Worm (Caenorhabditis elegans) whole organism, young adult: ENCODE measurements around the gene F42C5.9.
A peak's percentile ranks its signal among the peaks of the same experiment; 100 is the strongest.

Experiments
- B0019.2 ChIP-seq: fragments of 200-800 bp; sonication (Bioruptor generic); conservative IDR thresholded peaks from 2 replicates; pipeline ENCODE4 v1.3.6; 2022; ENCODE audit warnings: missing genetic modification reagents, missing genetic modification characterization, missing compliant biosample characterization
- F10E7.11 ChIP-seq: sonication (generic microtip); optimal IDR thresholded peaks from 2 replicates; lab custom pipeline; 2017; ENCODE audit warnings: mild to moderate bottlenecking, missing genetic modification characterization, moderate library complexity, missing compliant biosample characterization
- F33H1.4 ChIP-seq: fragments of 200-800 bp; sonication (Bioruptor generic); IDR thresholded peaks from 2 replicates; pipeline ENCODE4 v1.3.6; 2022; ENCODE audit warnings: missing genetic modification reagents, missing genetic modification characterization, missing compliant biosample characterization
- F49E8.2 ChIP-seq: sonication (generic microtip); optimal IDR thresholded peaks from 3 replicates; lab custom pipeline; 2017; ENCODE audit warnings: missing genetic modification characterization, mild to moderate bottlenecking, missing compliant biosample characterization, antibody characterized with exemption, moderate library complexity; ENCODE audit not compliant: insufficient read depth
- F55B11.4 ChIP-seq: sonication (generic microtip); optimal IDR thresholded peaks from 2 replicates; lab custom pipeline; 2016; ENCODE audit warnings: missing compliant biosample characterization, missing genetic modification characterization, borderline replicate concordance; ENCODE audit not compliant: insufficient read depth
- F57C9.4 ChIP-seq: sonication (generic microtip); optimal IDR thresholded peaks from 2 replicates; lab custom pipeline; 2017; ENCODE audit warnings: mild to moderate bottlenecking, missing genetic modification characterization, missing compliant biosample characterization
- K11D2.4 ChIP-seq: fragments of 200-800 bp; sonication (Bioruptor generic); IDR thresholded peaks from 2 replicates; pipeline ENCODE4 v1.3.6; 2022; ENCODE audit warnings: missing genetic modification reagents, missing genetic modification characterization, missing compliant biosample characterization
- T07F8.4 ChIP-seq: sonication (generic microtip); optimal IDR thresholded peaks from 2 replicates; lab custom pipeline; 2016; ENCODE audit warnings: mild to moderate bottlenecking, missing genetic modification characterization, moderate library complexity, missing compliant biosample characterization
- Y53F4B.3 ChIP-seq: fragments of 200-800 bp; sonication (Bioruptor generic); IDR thresholded peaks from 2 replicates; pipeline ENCODE4 v1.3.6; 2022; ENCODE audit warnings: missing genetic modification reagents, missing genetic modification characterization, missing compliant biosample characterization
- Y67H2A.10 ChIP-seq: fragments of 200-800 bp; sonication (Bioruptor generic); conservative IDR thresholded peaks from 2 replicates; pipeline ENCODE4 v1.3.6; 2022; ENCODE audit warnings: missing genetic modification reagents, missing genetic modification characterization, missing compliant biosample characterization
- Y79H2A.3 ChIP-seq: fragments of 200-800 bp; sonication (Bioruptor generic); conservative IDR thresholded peaks from 2 replicates; pipeline ENCODE4 v1.3.6; 2022; ENCODE audit warnings: missing genetic modification reagents, missing genetic modification characterization, missing compliant biosample characterization
- Y95B8A.8 ChIP-seq: fragments of 200-800 bp; sonication (Bioruptor generic); IDR thresholded peaks from 2 replicates; pipeline ENCODE4 v1.3.6; 2022; ENCODE audit warnings: missing genetic modification reagents, missing genetic modification characterization, missing compliant biosample characterization
- akir-1 ChIP-seq: fragments of 200-800 bp; sonication (Bioruptor generic); optimal IDR thresholded peaks from 2 replicates; lab custom pipeline; 2018; ENCODE audit warnings: mild to moderate bottlenecking, missing genetic modification characterization, moderate library complexity, missing compliant biosample characterization
- ama-1 ChIP-seq, 3 experiments: fragments of 150-350 bp in 1 of 3; sonication (generic microtip) in 2 of 3; optimal IDR thresholded peaks; 2 replicates each; lab custom pipeline; 2014 to 2018; ENCODE audit warnings: missing biosample characterization in 2 of 3, missing genetic modification characterization in 2 of 3, missing genetic modification reagents in 2 of 3
- aptf-3 ChIP-seq: fragments of 200-800 bp; sonication (Bioruptor generic); IDR thresholded peaks from 2 replicates; pipeline ENCODE4 v1.3.6; 2022; ENCODE audit warnings: missing genetic modification characterization, missing compliant biosample characterization
- attf-6 ChIP-seq: fragments of 200-800 bp; sonication (Bioruptor generic); IDR thresholded peaks from 2 replicates; pipeline ENCODE4 v1.3.6; 2022; ENCODE audit warnings: missing genetic modification reagents, missing genetic modification characterization, missing compliant biosample characterization
- ceh-27 ChIP-seq: fragments of 200-800 bp; sonication (Bioruptor generic); optimal IDR thresholded peaks from 2 replicates; lab custom pipeline; 2018; ENCODE audit warnings: mild to moderate bottlenecking, missing genetic modification characterization, moderate library complexity, missing compliant biosample characterization
- ceh-40 ChIP-seq: fragments of 200-800 bp; sonication (Bioruptor generic); IDR thresholded peaks from 2 replicates; pipeline ENCODE4 v1.3.6; 2022; ENCODE audit warnings: missing genetic modification characterization, missing compliant biosample characterization
- ceh-58 ChIP-seq: fragments of 200-800 bp; sonication (Bioruptor generic); IDR thresholded peaks from 2 replicates; pipeline ENCODE4 v1.3.6; 2022; ENCODE audit warnings: missing genetic modification characterization, missing compliant biosample characterization
- chd-7 ChIP-seq: sonication (generic microtip); optimal IDR thresholded peaks from 2 replicates; lab custom pipeline; 2016; ENCODE audit warnings: mild to moderate bottlenecking, missing genetic modification characterization, moderate library complexity, missing compliant biosample characterization
- egl-18 ChIP-seq: fragments of 200-800 bp; sonication (Bioruptor generic); IDR thresholded peaks from 2 replicates; pipeline ENCODE4 v1.3.6; 2022; ENCODE audit warnings: missing genetic modification reagents, missing genetic modification characterization, missing compliant biosample characterization
- egl-44 ChIP-seq: fragments of 200-800 bp; sonication (Bioruptor generic); IDR thresholded peaks from 2 replicates; pipeline ENCODE4 v1.3.6; 2022; ENCODE audit warnings: missing genetic modification reagents, missing genetic modification characterization, missing compliant biosample characterization
- egrh-3 ChIP-seq: fragments of 200-800 bp; sonication (Bioruptor generic); IDR thresholded peaks from 2 replicates; pipeline ENCODE4 v1.3.6; 2022; ENCODE audit warnings: missing genetic modification reagents, missing genetic modification characterization, missing compliant biosample characterization
- fkh-3 ChIP-seq: sonication (generic microtip); optimal IDR thresholded peaks from 2 replicates; lab custom pipeline; 2016; ENCODE audit warnings: mild to moderate bottlenecking, missing genetic modification characterization, missing compliant biosample characterization
- hlh-12 ChIP-seq: sonication (generic microtip); optimal IDR thresholded peaks from 2 replicates; lab custom pipeline; 2016; ENCODE audit warnings: missing genetic modification characterization, missing compliant biosample characterization
- hmg-20 ChIP-seq: fragments of 200-800 bp; sonication (Bioruptor generic); IDR thresholded peaks from 2 replicates; pipeline ENCODE4 v1.3.6; 2022; ENCODE audit warnings: missing genetic modification reagents, missing genetic modification characterization, missing compliant biosample characterization
- hrde-1 ChIP-seq: sonication (generic microtip); optimal IDR thresholded peaks from 2 replicates; lab custom pipeline; 2016; ENCODE audit warnings: missing genetic modification characterization, mild to moderate bottlenecking, missing compliant biosample characterization, moderate library complexity, missing genotype, missing genetic modification reagents, borderline replicate concordance
- hsf-1 ChIP-seq: fragments of 200-800 bp; sonication (Bioruptor generic); IDR thresholded peaks from 2 replicates; pipeline ENCODE4 v1.3.6; 2022; ENCODE audit warnings: missing genetic modification reagents, missing genetic modification characterization, missing compliant biosample characterization
- let-607 ChIP-seq, 2 experiments: fragments of 200-800 bp in 1 of 2; sonication (Bioruptor generic) in 1 of 2; sonication (generic microtip) in 1 of 2; optimal IDR thresholded peaks; 2 replicates each; lab custom pipeline; 2016 to 2018; ENCODE audit warnings: mild to moderate bottlenecking in 2 of 2, missing compliant biosample characterization in 2 of 2, missing genetic modification characterization in 2 of 2, moderate library complexity in 2 of 2, missing genotype in 1 of 2
- lin-35 ChIP-seq, 3 experiments: fragments of 150-350 bp in 2 of 3; sonication (generic microtip) in 1 of 3; optimal IDR thresholded peaks; 2 replicates each; lab custom pipeline; 2014 to 2018; ENCODE audit warnings: missing biosample characterization in 3 of 3, missing genetic modification characterization in 3 of 3, missing genetic modification reagents in 3 of 3
- lin-54 ChIP-seq: fragments of 200-800 bp; sonication (Bioruptor generic); optimal IDR thresholded peaks from 2 replicates; lab custom pipeline; 2018; ENCODE audit warnings: mild to moderate bottlenecking, missing genetic modification characterization, missing compliant biosample characterization
- madf-6 ChIP-seq: fragments of 200-800 bp; sonication (Bioruptor generic); IDR thresholded peaks from 2 replicates; pipeline ENCODE4 v1.3.6; 2022; ENCODE audit warnings: missing genetic modification reagents, missing genetic modification characterization, missing compliant biosample characterization
- mcd-1 ChIP-seq: fragments of 200-800 bp; sonication (Bioruptor generic); IDR thresholded peaks from 2 replicates; pipeline ENCODE4 v1.3.6; 2022; ENCODE audit warnings: missing genetic modification reagents, missing genetic modification characterization, missing compliant biosample characterization
- nfya-2 ChIP-seq: fragments of 200-800 bp; sonication (Bioruptor generic); IDR thresholded peaks from 2 replicates; pipeline ENCODE4 v1.3.6; 2022; ENCODE audit warnings: missing genetic modification reagents, missing genetic modification characterization, missing compliant biosample characterization
- nfyb-1 ChIP-seq: fragments of 200-800 bp; sonication (Bioruptor generic); IDR thresholded peaks from 2 replicates; pipeline ENCODE4 v1.3.6; 2022; ENCODE audit warnings: missing genetic modification reagents, missing genetic modification characterization, missing compliant biosample characterization
- pbrm-1 ChIP-seq: fragments of 200-800 bp; sonication (Bioruptor generic); IDR thresholded peaks from 2 replicates; pipeline ENCODE4 v1.3.6; 2022; ENCODE audit warnings: missing genetic modification reagents, missing genetic modification characterization, missing compliant biosample characterization
- rcor-1 ChIP-seq: fragments of 200-800 bp; sonication (Bioruptor generic); IDR thresholded peaks from 2 replicates; pipeline ENCODE4 v1.3.6; 2022; ENCODE audit warnings: missing genetic modification reagents, missing genetic modification characterization, missing compliant biosample characterization
- repo-1 ChIP-seq: sonication (generic microtip); optimal IDR thresholded peaks from 2 replicates; lab custom pipeline; 2017; ENCODE audit warnings: mild to moderate bottlenecking, missing genetic modification characterization, missing compliant biosample characterization
- snpc-1.1 ChIP-seq: sonication (generic microtip); optimal IDR thresholded peaks from 2 replicates; lab custom pipeline; 2017; ENCODE audit warnings: missing genetic modification characterization, mild to moderate bottlenecking, missing compliant biosample characterization, antibody characterized with exemption, moderate library complexity, missing genotype, missing genetic modification reagents; ENCODE audit not compliant: insufficient read depth
- snpc-3.4 ChIP-seq: sonication (generic microtip); optimal IDR thresholded peaks from 2 replicates; lab custom pipeline; 2017; ENCODE audit warnings: missing genetic modification characterization, mild to moderate bottlenecking, missing compliant biosample characterization, antibody characterized with exemption, moderate library complexity, missing genotype, missing genetic modification reagents
- somi-1 ChIP-seq: fragments of 200-800 bp; sonication (Bioruptor generic); optimal IDR thresholded peaks from 2 replicates; lab custom pipeline; 2018; ENCODE audit warnings: mild to moderate bottlenecking, missing genetic modification characterization, missing compliant biosample characterization
- tbp1 ChIP-seq: fragments of 200-800 bp; sonication (Bioruptor generic); optimal IDR thresholded peaks from 2 replicates; lab custom pipeline; 2018; ENCODE audit warnings: mild to moderate bottlenecking, missing genetic modification characterization, missing compliant biosample characterization
- tbx-9 ChIP-seq: sonication (generic microtip); optimal IDR thresholded peaks from 2 replicates; lab custom pipeline; 2016; ENCODE audit warnings: borderline replicate concordance, missing genetic modification characterization, inconsistent platforms, missing compliant biosample characterization
- unc-130 ChIP-seq: sonication (generic microtip); optimal IDR thresholded peaks from 2 replicates; lab custom pipeline; 2016; ENCODE audit warnings: missing genetic modification reagents, missing genetic modification characterization, missing compliant biosample characterization
- zfh-2 ChIP-seq: fragments of 200-800 bp; sonication (Bioruptor generic); conservative IDR thresholded peaks from 2 replicates; pipeline ENCODE4 v1.3.6; 2022; ENCODE audit warnings: missing genetic modification reagents, missing genetic modification characterization, missing compliant biosample characterization
- ztf-26 ChIP-seq: sonication (generic microtip); optimal IDR thresholded peaks from 2 replicates; lab custom pipeline; 2017; ENCODE audit warnings: missing genetic modification characterization, missing compliant biosample characterization
- ztf-6 ChIP-seq: fragments of 200-800 bp; sonication (Bioruptor generic); IDR thresholded peaks from 2 replicates; pipeline ENCODE4 v1.3.6; 2022; ENCODE audit warnings: missing genetic modification reagents, missing genetic modification characterization, missing compliant biosample characterization

Gene F42C5.9

ce11 chrIV:7319931-7320435 lies 3.1 kb upstream of the F42C5.9 start (continued):
- TF ChIP-seq pbrm-1 (GFP tag; lab: Robert Waterston, UW) (peak; percentile 63; the same call in 1 of the 2 replicates), tbx-9 (tag; lab: Kevin White, UChicago) (no peak), F55B11.4 (tag; lab: Kevin White, UChicago) (no peak), ztf-6 (GFP tag; lab: Robert Waterston, UW) (no peak), ztf-26 (peak; percentile 53), tbp1 (GFP tag; lab: Kevin White, UChicago) (peak; percentile 50), hmg-20 (GFP tag; lab: Robert Waterston, UW) (no peak), somi-1 (GFP tag; lab: Kevin White, UChicago) (peak; percentile 86), ceh-40 (no peak), F33H1.4 (GFP tag; lab: Robert Waterston, UW) (peak; percentile 37; the same call in 1 of the 2 replicates), madf-6 (GFP tag; lab: Robert Waterston, UW) (0 out of 2 replicates have a peak, but pooled peaks have one; percentile 19), aptf-3 (GFP tag; lab: Robert Waterston, UW) (no peak), hlh-12 (no peak), F57C9.4 (tag; lab: Kevin White, UChicago) (no peak), T07F8.4 (tag; lab: Kevin White, UChicago) (no peak), zfh-2 (GFP tag; lab: Robert Waterston, UW) (peak; percentile 99), akir-1 (GFP tag; lab: Kevin White, UChicago) (no peak), mcd-1 (GFP tag; lab: Robert Waterston, UW) (peak; percentile 70), fkh-3 (tag; lab: Kevin White, UChicago) (no peak), lin-35 (GFP tag; optimal IDR thresholded peaks at IDR 0.05; lab: Kevin White, UChicago) (peak in 1 of 3 experiments; percentile 57), nfyb-1 (GFP tag; lab: Robert Waterston, UW) (peak; percentile 80; the same call in 1 of the 2 replicates), rcor-1 (GFP tag; lab: Robert Waterston, UW) (no peak), F49E8.2 (tag; lab: Kevin White, UChicago) (no peak), Y67H2A.10 (no peak), ceh-58 (GFP tag; lab: Robert Waterston, UW) (no peak), B0019.2 (GFP tag; lab: Robert Waterston, UW) (no peak), Y53F4B.3 (GFP tag; lab: Robert Waterston, UW) (no peak), egl-18 (GFP tag; lab: Robert Waterston, UW) (no peak), unc-130 (GFP tag; lab: Kevin White, UChicago) (no peak), egrh-3 (GFP tag; lab: Robert Waterston, UW) (peak; percentile 66), attf-6 (GFP tag; lab: Robert Waterston, UW) (no peak), egl-44 (GFP tag; lab: Robert Waterston, UW) (no peak), nfya-2 (no peak), K11D2.4 (GFP tag; lab: Robert Waterston, UW) (no peak), F10E7.11 (tag; lab: Kevin White, UChicago) (no peak), ceh-27 (GFP tag; lab: Kevin White, UChicago) (peak; percentile 8), chd-7 (tag; lab: Kevin White, UChicago) (peak; percentile 71), snpc-3.4 (no peak)

DNA sequence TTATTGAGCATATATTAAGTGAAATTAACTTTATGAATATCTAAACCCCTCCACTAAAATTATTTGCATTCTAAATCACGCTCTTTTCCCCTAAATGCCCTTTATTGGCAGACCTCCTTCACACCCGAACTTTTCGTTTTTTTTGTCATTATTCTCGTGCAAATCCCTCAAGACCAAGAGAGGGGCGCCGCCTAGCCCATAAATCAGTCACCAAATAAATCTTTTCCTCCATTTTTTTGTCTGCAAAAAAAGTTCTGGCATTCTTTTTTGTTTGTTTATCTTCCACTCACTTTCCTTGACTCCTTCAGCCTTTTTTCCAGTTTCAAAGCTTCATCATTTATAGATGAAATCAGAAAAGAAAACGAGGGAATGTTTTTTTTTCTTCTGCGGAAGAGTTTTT lies 2.0 kb upstream of the F42C5.9 start:
- no peak for TF ChIP-seq hrde-1 (tag; lab: Kevin White, UChicago)
- no peak for TF ChIP-seq let-607 (tag; optimal IDR thresholded peaks at IDR 0.05; lab: Kevin White, UChicago)
- no peak for TF ChIP-seq lin-54 (GFP tag; lab: Kevin White, UChicago)
- no peak for TF ChIP-seq chd-7 (tag; lab: Kevin White, UChicago)
- no peak for TF ChIP-seq F49E8.2 (tag; lab: Kevin White, UChicago)
- TF ChIP-seq Y53F4B.3 (GFP tag; lab: Robert Waterston, UW), result no peak
- TF ChIP-seq ceh-40, result no peak
- TF ChIP-seq hsf-1, result no peak
- TF ChIP-seq Y79H2A.3 (GFP tag; lab: Robert Waterston, UW), result no peak
- TF ChIP-seq Y95B8A.8 (GFP tag; lab: Robert Waterston, UW), result no peak
- TF ChIP-seq snpc-1.1 (tag; lab: Kevin White, UChicago), result no peak
- TF ChIP-seq ama-1 (optimal IDR thresholded peaks at IDR 0.05; lab: Kevin White, UChicago), result no peak
- TF ChIP-seq ama-1 (GFP tag; optimal IDR thresholded peaks at IDR 0.05; lab: Kevin White, UChicago), result no peak
- no peak for TF ChIP-seq repo-1 (tag; lab: Kevin White, UChicago)
